Worm (Caenorhabditis elegans) whole organism, L4/young adult: ENCODE measurements around the gene srlf-27.

Experiments used
- W03F9.2 ChIP-seq: fragments of 150-350 bp; optimal IDR thresholded peaks from 2 replicates; lab custom pipeline; 2014; ENCODE audit warnings: missing biosample characterization, missing genetic modification characterization
- dao-5 ChIP-seq: sonication (generic microtip); optimal IDR thresholded peaks from 2 replicates; lab custom pipeline; 2016; ENCODE audit warnings: missing genotype, missing genetic modification characterization, moderate library complexity, missing compliant biosample characterization
- him-1 ChIP-seq: sonication (generic microtip); optimal IDR thresholded peaks from 2 replicates; lab custom pipeline; 2016; ENCODE audit warnings: missing genotype, missing genetic modification reagents, missing genetic modification characterization, missing compliant biosample characterization

srlf-27 gene

DNA sequence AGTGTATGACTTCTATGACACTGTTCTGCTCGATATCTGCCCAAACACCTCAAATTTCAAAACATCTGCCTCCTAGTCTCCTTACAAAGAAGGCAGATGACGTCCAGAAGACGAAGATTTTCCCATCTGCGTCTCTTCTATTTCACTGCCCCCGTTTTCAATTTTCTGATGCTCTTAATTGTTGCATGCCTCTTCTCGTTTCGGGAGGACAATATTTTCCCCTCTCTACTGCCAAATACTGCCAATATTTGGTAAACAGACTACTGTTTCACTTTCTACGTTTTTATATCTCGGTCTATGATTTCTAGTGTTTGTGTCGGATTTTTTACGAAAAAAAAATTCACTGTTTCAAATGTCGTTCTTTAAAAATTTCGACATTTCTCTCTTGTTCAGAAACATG, 23.9 kb downstream of the srlf-27 start:
- no peak for TF ChIP-seq W03F9.2
- TF ChIP-seq dao-5 (tag; lab: Kevin White, UChicago), result no peak
- no peak for TF ChIP-seq him-1 (tag; lab: Kevin White, UChicago)

DNA sequence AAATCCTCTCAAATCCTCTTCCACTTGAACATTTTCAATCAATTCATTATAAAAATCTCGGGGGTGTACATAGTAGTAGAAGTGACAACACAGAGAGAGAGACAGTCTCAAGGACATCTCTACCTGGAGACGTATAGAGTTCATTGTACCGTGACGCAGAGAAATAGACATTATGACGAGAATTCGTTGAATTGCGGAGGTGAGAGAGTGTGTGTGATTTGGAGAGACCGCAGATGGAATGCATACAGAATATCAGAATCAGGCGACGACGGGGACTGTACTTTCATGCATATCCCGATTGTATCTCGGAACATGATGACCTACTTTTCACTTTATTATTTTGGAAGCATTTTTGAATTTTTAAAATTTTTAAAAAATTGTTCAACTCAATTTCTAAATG, 38.3 kb downstream of the srlf-27 start:
- no peak for TF ChIP-seq dao-5 (tag; lab: Kevin White, UChicago)
- no peak for TF ChIP-seq W03F9.2
- no peak for TF ChIP-seq him-1 (tag; lab: Kevin White, UChicago)

ce11 chrIV:14677095-14677633, 39.7 kb downstream of the srlf-27 start, which contains the start of gene Y57G11C.31:
Gene Y57G11C.31 (plus strand): TSS chrIV:14677370.
- TF ChIP-seq dao-5 (tag; lab: Kevin White, UChicago) (no peak), W03F9.2 (no peak), him-1 (tag; lab: Kevin White, UChicago) (no peak)

DNA sequence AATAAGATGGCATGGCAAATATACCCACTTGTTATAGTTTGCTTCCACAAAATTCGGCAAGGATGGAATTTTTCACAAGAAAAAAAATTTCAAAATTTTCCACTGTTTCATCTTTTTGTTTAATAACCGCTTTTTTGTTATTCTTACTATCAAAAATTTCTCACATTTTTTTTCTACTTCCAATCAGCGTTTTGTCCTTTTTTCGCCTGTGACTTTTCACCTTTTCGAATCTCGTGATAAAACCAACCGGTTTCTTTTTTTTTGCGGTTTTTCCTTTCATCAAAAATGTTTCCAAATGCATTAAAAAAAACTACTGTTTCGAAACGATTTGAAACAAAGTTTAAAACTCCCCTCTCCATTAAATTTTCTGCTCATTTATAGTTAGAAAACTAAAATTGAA, 41.5 kb downstream of the srlf-27 start:
- TF ChIP-seq dao-5 (tag; lab: Kevin White, UChicago), result no peak
- TF ChIP-seq W03F9.2, result no peak
- no peak for TF ChIP-seq him-1 (tag; lab: Kevin White, UChicago)

ce11 chrIV:14687716-14688115, 50.2 kb downstream of the srlf-27 start:
- no peak for TF ChIP-seq him-1 (tag; lab: Kevin White, UChicago)
- TF ChIP-seq dao-5 (tag; lab: Kevin White, UChicago), result no peak
- TF ChIP-seq W03F9.2, result no peak
